Worm (Caenorhabditis elegans) whole organism, L1 larva: ENCODE measurements around the gene C06B3.6.
A peak's percentile ranks its signal among the peaks of the same experiment; 100 is the strongest.

Source experiments
- F16B12.6 ChIP-seq: fragments of 150-350 bp; optimal IDR thresholded peaks from 2 replicates; lab custom pipeline; 2014; ENCODE audit warnings: missing biosample characterization, missing genetic modification characterization
- Y116A8C.19 ChIP-seq: sonication (generic microtip); optimal IDR thresholded peaks from 2 replicates; lab custom pipeline; 2016; ENCODE audit warnings: missing compliant biosample characterization, missing genetic modification characterization, borderline replicate concordance
- aha-1 ChIP-seq: fragments of 150-350 bp; optimal IDR thresholded peaks from 2 replicates; lab custom pipeline; 2014; ENCODE audit warnings: missing biosample characterization, missing genetic modification characterization
- alr-1 ChIP-seq: fragments of 200-800 bp; sonication (Bioruptor generic); optimal IDR thresholded peaks from 2 replicates; lab custom pipeline; 2018; ENCODE audit warnings: borderline replicate concordance, mild to moderate bottlenecking, missing genetic modification characterization, missing compliant biosample characterization
- aly-2 ChIP-seq: fragments of 150-350 bp; optimal IDR thresholded peaks from 2 replicates; lab custom pipeline; 2014; ENCODE audit warnings: missing biosample characterization, missing genetic modification characterization
- ama-1 ChIP-seq: fragments of 150-350 bp; optimal IDR thresholded peaks from 2 replicates; lab custom pipeline; 2014
- ceh-8 ChIP-seq: fragments of 200-800 bp; sonication (Bioruptor generic); optimal IDR thresholded peaks from 2 replicates; lab custom pipeline; 2018; ENCODE audit warnings: mild to moderate bottlenecking, missing genetic modification characterization, moderate library complexity, missing compliant biosample characterization
- ceh-82 ChIP-seq, 3 experiments: fragments of 150-350 bp in 1 of 3; sonication (generic microtip) in 2 of 3; optimal IDR thresholded peaks; 2 replicates each; lab custom pipeline; 2014 to 2017; ENCODE audit warnings: missing biosample characterization in 3 of 3, missing genetic modification characterization in 3 of 3
- ceh-88 ChIP-seq: fragments of 200-800 bp; sonication (Bioruptor generic); IDR thresholded peaks from 2 replicates; pipeline ENCODE4 v1.3.6; 2022; ENCODE audit warnings: missing genetic modification characterization, missing compliant biosample characterization
- dsc-1 ChIP-seq: sonication (generic microtip); optimal IDR thresholded peaks from 2 replicates; lab custom pipeline; 2016; ENCODE audit warnings: mild to moderate bottlenecking, missing genetic modification characterization, missing compliant biosample characterization
- efl-3 ChIP-seq: fragments of 200-800 bp; sonication (Bioruptor generic); optimal IDR thresholded peaks from 2 replicates; lab custom pipeline; 2018; ENCODE audit warnings: mild to moderate bottlenecking, missing genetic modification characterization, missing compliant biosample characterization
- egl-13 ChIP-seq: sonication (generic microtip); optimal IDR thresholded peaks from 2 replicates; lab custom pipeline; 2016; ENCODE audit warnings: missing genotype, missing genetic modification reagents, missing genetic modification characterization, missing compliant biosample characterization
- egl-27 ChIP-seq, 2 experiments: fragments of 150-350 bp in 1 of 2; sonication (generic microtip); optimal IDR thresholded peaks; 3 replicates each; lab custom pipeline; 2017 to 2018; ENCODE audit warnings: missing biosample characterization in 2 of 2, missing genetic modification characterization in 2 of 2, missing genetic modification reagents in 2 of 2
- elt-2 ChIP-seq: sonication (generic microtip); optimal IDR thresholded peaks from 2 replicates; lab custom pipeline; 2016; ENCODE audit warnings: missing genetic modification characterization, mild to moderate bottlenecking, inconsistent platforms, missing compliant biosample characterization, missing genetic modification reagents
- ets-5 ChIP-seq: fragments of 200-800 bp; sonication (Bioruptor generic); IDR thresholded peaks from 2 replicates; pipeline ENCODE4 v1.3.6; 2022; ENCODE audit warnings: missing genetic modification characterization, missing compliant biosample characterization
- fkh-8 ChIP-seq: sonication (generic microtip); optimal IDR thresholded peaks from 2 replicates; lab custom pipeline; 2016; ENCODE audit warnings: mild to moderate bottlenecking, missing genetic modification characterization, missing compliant biosample characterization
- fos-1 ChIP-seq: fragments of 150-350 bp; optimal IDR thresholded peaks from 2 replicates; lab custom pipeline; 2014; ENCODE audit warnings: missing biosample characterization, missing genetic modification characterization
- grh-1 ChIP-seq: fragments of 200-800 bp; sonication (Bioruptor generic); IDR thresholded peaks from 2 replicates; pipeline ENCODE4 v1.3.6; 2022; ENCODE audit warnings: missing genetic modification reagents, missing genetic modification characterization, missing compliant biosample characterization
- hlh-17 ChIP-seq: fragments of 200-800 bp; sonication (Bioruptor generic); optimal IDR thresholded peaks from 2 replicates; lab custom pipeline; 2018; ENCODE audit warnings: missing genetic modification characterization, mild to moderate bottlenecking, missing compliant biosample characterization, moderate library complexity, borderline replicate concordance
- irx-1 ChIP-seq: sonication (generic microtip); optimal IDR thresholded peaks from 2 replicates; lab custom pipeline; 2016; ENCODE audit warnings: missing genetic modification characterization, missing compliant biosample characterization
- isw-1 ChIP-seq: fragments of 200-800 bp; sonication (Bioruptor generic); IDR thresholded peaks from 2 replicates; pipeline ENCODE4 v1.3.6; 2022; ENCODE audit warnings: missing genetic modification characterization, missing compliant biosample characterization
- lin-13 ChIP-seq: fragments of 150-350 bp; optimal IDR thresholded peaks from 2 replicates; lab custom pipeline; 2014; ENCODE audit warnings: missing biosample characterization, missing genetic modification reagents, missing genetic modification characterization
- lin-14 ChIP-seq: fragments of 200-800 bp; sonication (Bioruptor generic); optimal IDR thresholded peaks from 2 replicates; lab custom pipeline; 2018; ENCODE audit warnings: mild to moderate bottlenecking, missing genetic modification characterization, moderate library complexity, missing compliant biosample characterization
- lin-15B ChIP-seq: fragments of 150-350 bp; sonication (generic microtip); optimal IDR thresholded peaks from 3 replicates; lab custom pipeline; 2014; ENCODE audit warnings: missing biosample characterization, missing genetic modification characterization
- lin-35 ChIP-seq, 2 experiments: fragments of 150-350 bp; optimal IDR thresholded peaks; 2 replicates each; lab custom pipeline; 2014; ENCODE audit warnings: missing biosample characterization in 2 of 2, missing genetic modification characterization in 2 of 2, missing genetic modification reagents in 2 of 2
- lin-39 ChIP-seq: fragments of 150-350 bp; optimal IDR thresholded peaks from 2 replicates; lab custom pipeline; 2014; ENCODE audit warnings: missing biosample characterization, missing genetic modification reagents, missing genetic modification characterization
- mdl-1 ChIP-seq, 2 experiments: fragments of 150-350 bp; optimal IDR thresholded peaks; 2 replicates each; lab custom pipeline; 2014 to 2017; ENCODE audit warnings: missing biosample characterization in 2 of 2, missing genetic modification characterization in 2 of 2, inconsistent platforms in 1 of 2
- mep-1 ChIP-seq: fragments of 150-350 bp; optimal IDR thresholded peaks from 2 replicates; lab custom pipeline; 2014; ENCODE audit warnings: missing biosample characterization, missing genetic modification characterization
- nhr-11 ChIP-seq: fragments of 150-350 bp; optimal IDR thresholded peaks from 2 replicates; lab custom pipeline; 2014; ENCODE audit warnings: missing biosample characterization, missing genetic modification characterization
- nhr-19 ChIP-seq: fragments of 200-800 bp; sonication (Bioruptor generic); conservative IDR thresholded peaks from 2 replicates; pipeline ENCODE4 v1.3.6; 2022; ENCODE audit warnings: missing genetic modification characterization, missing compliant biosample characterization
- nhr-20 ChIP-seq: sonication (generic microtip); optimal IDR thresholded peaks from 2 replicates; lab custom pipeline; 2016; ENCODE audit warnings: mild to moderate bottlenecking, missing genetic modification characterization, missing compliant biosample characterization
- nhr-47 ChIP-seq: sonication (generic microtip); optimal IDR thresholded peaks from 2 replicates; lab custom pipeline; 2016; ENCODE audit warnings: mild to moderate bottlenecking, missing genetic modification characterization, moderate library complexity, missing compliant biosample characterization
- nhr-76 ChIP-seq: sonication (generic microtip); optimal IDR thresholded peaks from 2 replicates; lab custom pipeline; 2017; ENCODE audit warnings: missing biosample characterization, missing genetic modification characterization
- nhr-77 ChIP-seq: fragments of 150-350 bp; optimal IDR thresholded peaks from 2 replicates; lab custom pipeline; 2014; ENCODE audit warnings: missing biosample characterization, missing genetic modification characterization
- nhr-84 ChIP-seq: sonication (generic microtip); optimal IDR thresholded peaks from 2 replicates; lab custom pipeline; 2017; ENCODE audit warnings: missing biosample characterization, missing genetic modification characterization
- nhr-90 ChIP-seq: sonication (generic microtip); optimal IDR thresholded peaks from 2 replicates; lab custom pipeline; 2016; ENCODE audit warnings: mild to moderate bottlenecking, missing genetic modification characterization, missing compliant biosample characterization; ENCODE audit not compliant: poor library complexity
- pag-3 ChIP-seq: sonication (generic microtip); optimal IDR thresholded peaks from 2 replicates; lab custom pipeline; 2017; ENCODE audit warnings: missing genetic modification characterization, mild to moderate bottlenecking, missing compliant biosample characterization, antibody characterized with exemption, borderline replicate concordance; ENCODE audit not compliant: insufficient read depth
- pqm-1 ChIP-seq: sonication (generic microtip); optimal IDR thresholded peaks from 3 replicates; lab custom pipeline; 2017; ENCODE audit warnings: missing biosample characterization, missing genetic modification characterization
- rnt-1 ChIP-seq: sonication (generic microtip); optimal IDR thresholded peaks from 2 replicates; lab custom pipeline; 2016; ENCODE audit warnings: mild to moderate bottlenecking, missing genetic modification characterization, moderate library complexity, missing compliant biosample characterization
- skn-1 ChIP-seq: fragments of 150-350 bp; optimal IDR thresholded peaks from 2 replicates; lab custom pipeline; 2014; ENCODE audit warnings: missing biosample characterization, missing genetic modification characterization
- snpc-4 ChIP-seq: fragments of 150-350 bp; optimal IDR thresholded peaks from 2 replicates; lab custom pipeline; 2014; ENCODE audit warnings: missing biosample characterization, missing genetic modification characterization
- snu-23 ChIP-seq: sonication (generic microtip); optimal IDR thresholded peaks from 2 replicates; lab custom pipeline; 2016; ENCODE audit warnings: missing genetic modification characterization, missing compliant biosample characterization
- sox-4 ChIP-seq: sonication (generic microtip); optimal IDR thresholded peaks from 2 replicates; lab custom pipeline; 2016; ENCODE audit warnings: missing genetic modification characterization, missing compliant biosample characterization
- sptf-1 ChIP-seq: fragments of 150-350 bp; optimal IDR thresholded peaks from 2 replicates; lab custom pipeline; 2014; ENCODE audit warnings: missing biosample characterization, missing genetic modification characterization
- swsn-7 ChIP-seq: sonication (generic microtip); optimal IDR thresholded peaks from 2 replicates; lab custom pipeline; 2016; ENCODE audit warnings: missing genetic modification characterization, missing compliant biosample characterization
- tlp-1 ChIP-seq: fragments of 150-350 bp; optimal IDR thresholded peaks from 2 replicates; lab custom pipeline; 2014; ENCODE audit warnings: missing biosample characterization, missing genetic modification characterization
- unc-30 ChIP-seq: sonication (generic microtip); optimal IDR thresholded peaks from 2 replicates; lab custom pipeline; 2017; ENCODE audit warnings: missing biosample characterization, missing genetic modification characterization
- unc-98 ChIP-seq: fragments of 200-800 bp; sonication (Bioruptor generic); IDR thresholded peaks from 2 replicates; pipeline ENCODE4 v1.3.6; 2022; ENCODE audit warnings: missing genetic modification characterization, missing compliant biosample characterization
- vab-15 ChIP-seq: sonication (generic microtip); optimal IDR thresholded peaks from 2 replicates; lab custom pipeline; 2017; ENCODE audit warnings: missing genotype, mild to moderate bottlenecking, missing genetic modification characterization, missing compliant biosample characterization
- ztf-11 ChIP-seq, 2 experiments: sonication (generic microtip); optimal IDR thresholded peaks; 2 replicates each; lab custom pipeline; 2016 to 2017; ENCODE audit warnings: missing genetic modification characterization in 2 of 2, missing biosample characterization in 1 of 2, missing compliant biosample characterization in 1 of 2

Gene C06B3.6

DNA sequence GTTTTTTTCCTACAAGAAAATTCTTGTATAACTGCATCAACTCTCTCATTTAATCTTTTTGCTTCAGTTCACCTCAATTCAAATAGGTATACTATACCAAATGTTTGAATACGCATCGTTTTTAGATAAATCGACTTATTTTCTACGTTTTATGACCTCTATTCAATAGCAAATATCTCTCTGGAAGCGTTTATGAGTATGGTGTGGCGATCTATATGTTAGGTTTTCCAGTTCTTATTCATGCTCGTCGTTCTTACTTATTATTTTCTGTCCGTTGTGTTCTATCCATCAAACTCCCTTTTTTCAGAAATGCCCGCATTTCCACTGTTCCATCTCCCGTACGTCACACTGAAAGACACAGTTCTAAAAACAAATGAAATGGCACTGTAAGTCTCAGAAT is 28.2 kb downstream of the C06B3.6 start, which contains the start of gene T22G5.3:
Gene T22G5.3 (plus strand): TSS at position 301 of the 400 bp plus-strand sequence.
- no peak for TF ChIP-seq swsn-7 (tag; lab: Kevin White, UChicago)
- TF ChIP-seq F16B12.6 (tag; lab: Kevin White, UChicago) = no peak
- no peak for TF ChIP-seq ets-5 (GFP tag; lab: Robert Waterston, UW)
- TF ChIP-seq nhr-77 (tag; lab: Kevin White, UChicago) = no peak
- no peak for TF ChIP-seq egl-13 (tag; lab: Kevin White, UChicago)
- no peak for TF ChIP-seq snpc-4 (tag; lab: Kevin White, UChicago)
- no peak for TF ChIP-seq aha-1 (tag; lab: Kevin White, UChicago)
- TF ChIP-seq vab-15 (tag; lab: Kevin White, UChicago) = no peak
- no peak for TF ChIP-seq snu-23 (GFP tag; lab: Kevin White, UChicago)

DNA sequence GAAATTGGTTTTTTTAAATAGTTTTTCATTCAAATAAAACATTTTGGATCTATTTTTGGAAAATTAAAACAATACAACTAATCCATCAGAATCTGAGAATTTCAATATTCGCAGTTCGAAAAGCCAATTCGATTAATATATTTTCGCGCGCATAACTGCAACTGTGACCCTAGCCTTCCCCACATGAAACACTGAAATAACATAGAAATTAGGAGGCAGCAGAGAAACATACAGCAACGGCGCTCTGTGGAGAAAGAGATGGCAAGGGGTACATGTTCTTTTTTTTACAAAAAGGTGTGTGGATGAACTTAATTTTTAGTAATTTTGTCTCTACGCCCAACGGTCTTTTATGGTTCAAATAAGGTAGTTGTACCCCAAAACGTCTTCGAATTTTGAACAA is 28.6 kb downstream of the C06B3.6 start:
- TF ChIP-seq hlh-17 (GFP tag; lab: Kevin White, UChicago) = no peak
- TF ChIP-seq fos-1 (tag; lab: Kevin White, UChicago) = no peak
- no peak for TF ChIP-seq F16B12.6 (tag; lab: Kevin White, UChicago)
- TF ChIP-seq mdl-1 (tag; optimal IDR thresholded peaks at IDR 0.05; lab: Kevin White, UChicago) = no peak
- TF ChIP-seq lin-35 (GFP tag; optimal IDR thresholded peaks at IDR 0.05; lab: Kevin White, UChicago) = peak; percentile 19 to 55
- TF ChIP-seq lin-39 (tag; lab: Kevin White, UChicago) = no peak
- TF ChIP-seq lin-15B = no peak
- TF ChIP-seq tlp-1 = no peak
- TF ChIP-seq grh-1 = no peak
- TF ChIP-seq unc-98 (GFP tag; lab: Robert Waterston, UW) = no peak
- TF ChIP-seq pag-3 (tag; lab: Kevin White, UChicago) = no peak
- no peak for TF ChIP-seq lin-13 (GFP tag; lab: Kevin White, UChicago)
- no peak for TF ChIP-seq sox-4
- TF ChIP-seq nhr-47 (tag; lab: Kevin White, UChicago) = no peak
- TF ChIP-seq nhr-77 (tag; lab: Kevin White, UChicago) = no peak
- no peak for TF ChIP-seq egl-27 (tag; optimal IDR thresholded peaks at IDR 0.05; lab: Kevin White, UChicago)
- no peak for TF ChIP-seq Y116A8C.19 (tag; lab: Kevin White, UChicago)
- no peak for TF ChIP-seq ztf-11 (tag; optimal IDR thresholded peaks at IDR 0.05; lab: Kevin White, UChicago)
- TF ChIP-seq nhr-84 (tag; lab: Kevin White, UChicago) = no peak
- no peak for TF ChIP-seq ceh-8 (GFP tag; lab: Kevin White, UChicago)
- no peak for TF ChIP-seq nhr-76 (tag; lab: Kevin White, UChicago)
- TF ChIP-seq pqm-1 = no peak
- TF ChIP-seq isw-1 (GFP tag; lab: Robert Waterston, UW) = no peak
- TF ChIP-seq aly-2 (tag; lab: Kevin White, UChicago) = no peak
- TF ChIP-seq ets-5 (GFP tag; lab: Robert Waterston, UW) = no peak
- TF ChIP-seq nhr-20 = no peak
- no peak for TF ChIP-seq skn-1 (tag; lab: Kevin White, UChicago)
- no peak for TF ChIP-seq elt-2
- no peak for TF ChIP-seq nhr-90
- TF ChIP-seq irx-1 (tag; lab: Kevin White, UChicago) = no peak
- no peak for TF ChIP-seq alr-1
- no peak for TF ChIP-seq aha-1 (tag; lab: Kevin White, UChicago)
- no peak for TF ChIP-seq nhr-19 (GFP tag; lab: Robert Waterston, UW)
- no peak for TF ChIP-seq swsn-7 (tag; lab: Kevin White, UChicago)
- TF ChIP-seq rnt-1 (tag; lab: Kevin White, UChicago) = peak; percentile 3
- no peak for TF ChIP-seq mep-1 (tag; lab: Kevin White, UChicago)
- TF ChIP-seq unc-30 (tag; lab: Kevin White, UChicago) = no peak
- no peak for TF ChIP-seq efl-3 (GFP tag; lab: Kevin White, UChicago)
- no peak for TF ChIP-seq dsc-1 (tag; lab: Kevin White, UChicago)
- no peak for TF ChIP-seq ceh-82 (tag; optimal IDR thresholded peaks at IDR 0.05; lab: Kevin White, UChicago)
- no peak for TF ChIP-seq egl-13 (tag; lab: Kevin White, UChicago)
- no peak for TF ChIP-seq sptf-1
- TF ChIP-seq fkh-8 (tag; lab: Kevin White, UChicago) = no peak
- TF ChIP-seq ceh-88 (GFP tag; lab: Robert Waterston, UW) = no peak
- TF ChIP-seq lin-14 (GFP tag; lab: Kevin White, UChicago) = peak; percentile 58
- no peak for TF ChIP-seq ama-1 (lab: Kevin White, UChicago)
- no peak for TF ChIP-seq nhr-11
